Worm (Caenorhabditis elegans): Measurements from ENCODE around the gene C25G4.2.
"Not testable (repeated sequence)": the region's sequence is repeated elsewhere in the genome, so short reads cannot be mapped to it uniquely, and the experiment has no call there.

The C25G4.2 gene

ce11 chrIV:12443936-12444335 is at the start of gene C25G4.2:
Gene C25G4.2, minus strand, starts transcription at chrIV:12444035.
- TF ChIP-seq ref-1 (GFP tag; conservative IDR thresholded peaks at IDR 0.05) (no peak), cog-1 (tag; optimal IDR thresholded peaks at IDR 0.05) (no peak)

DNA sequence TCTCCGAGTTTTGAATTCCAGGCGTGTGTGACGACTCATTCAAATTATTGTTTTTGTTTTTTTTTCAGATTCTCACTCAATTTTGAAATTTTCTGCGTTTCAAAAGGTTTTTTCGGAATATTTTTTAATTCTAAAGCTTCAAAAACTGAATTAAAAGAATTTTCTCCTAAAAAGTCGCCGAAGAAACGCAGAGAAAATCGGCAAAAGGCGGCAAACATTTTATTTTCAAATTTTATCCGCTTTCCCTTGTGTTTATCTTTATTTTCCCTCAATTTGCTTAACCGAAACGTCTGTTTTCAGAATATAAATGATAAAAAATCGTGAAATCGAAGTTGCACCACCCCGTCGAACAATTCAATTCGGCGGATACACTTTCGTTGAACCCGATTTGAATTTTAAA is 46.7 kb upstream of the C25G4.2 start, which contains the start of gene him-6:
Gene him-6, plus strand, starts transcription at position 301 of the 400 bp plus-strand sequence.
- TF ChIP-seq ztf-29 (GFP tag; IDR thresholded peaks at IDR 0.05), result no peak
- no peak for TF ChIP-seq med-1 (GFP tag; optimal IDR thresholded peaks at IDR 0.05; ENCODE audit: insufficient read depth)
- TF ChIP-seq ztf-23 (GFP tag; IDR thresholded peaks at IDR 0.05), result no peak
- TF ChIP-seq ref-1 (GFP tag; conservative IDR thresholded peaks at IDR 0.05), result no peak

- TF ChIP-seq ref-1 (GFP tag; conservative IDR thresholded peaks at IDR 0.05), result no peak
- TF ChIP-seq flt-1 (GFP tag; IDR thresholded peaks at IDR 0.05), result no peak
- no peak for TF ChIP-seq klf-2 (GFP tag; conservative IDR thresholded peaks at IDR 0.05)
- no peak for TF ChIP-seq cog-1 (tag; optimal IDR thresholded peaks at IDR 0.05)
- no peak for TF ChIP-seq tab-1 (GFP tag; IDR thresholded peaks at IDR 0.05)
- TF ChIP-seq med-1 (GFP tag; optimal IDR thresholded peaks at IDR 0.05; ENCODE audit: insufficient read depth), result no peak
- TF ChIP-seq ztf-23 (GFP tag; IDR thresholded peaks at IDR 0.05), result no peak
- TF ChIP-seq ztf-29 (GFP tag; IDR thresholded peaks at IDR 0.05), result no peak
- TF ChIP-seq T22C8.4 (GFP tag; IDR thresholded peaks at IDR 0.05), result no peak
Observed at ce11 chrIV:12487194-12487593, 43.4 kb upstream of the C25G4.2 start, which contains the start of gene sru-26. Gene sru-26, plus strand, starts transcription at chrIV:12487494.

DNA sequence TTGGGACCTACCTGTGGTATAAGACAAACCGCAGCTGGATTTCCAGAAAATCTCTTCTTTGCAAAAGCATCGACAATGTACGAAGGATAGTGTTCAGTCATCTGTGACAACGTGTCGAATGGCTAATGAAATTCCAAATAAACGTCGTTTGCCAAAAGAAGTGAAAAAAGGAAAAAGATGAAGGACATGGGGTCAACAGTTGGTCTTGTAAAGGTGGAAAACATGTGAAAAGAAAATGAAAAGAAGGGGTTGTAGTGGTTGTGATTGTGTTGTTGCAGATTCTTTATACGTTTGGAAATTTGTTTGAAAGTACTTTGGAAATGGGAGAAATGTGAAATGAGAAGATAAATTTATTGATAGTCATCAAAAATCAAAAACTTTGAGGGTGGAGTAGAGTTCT is 40.6 kb upstream of the C25G4.2 start, which contains the start of gene T04A11.4:
Gene T04A11.4, minus strand, starts transcription at position 101 of the 400 bp plus-strand sequence.
- not testable (repeated sequence) for TF ChIP-seq flt-1 (GFP tag; IDR thresholded peaks at IDR 0.05); ref-1 (GFP tag; conservative IDR thresholded peaks at IDR 0.05); T22C8.4 (GFP tag; IDR thresholded peaks at IDR 0.05)

DNA sequence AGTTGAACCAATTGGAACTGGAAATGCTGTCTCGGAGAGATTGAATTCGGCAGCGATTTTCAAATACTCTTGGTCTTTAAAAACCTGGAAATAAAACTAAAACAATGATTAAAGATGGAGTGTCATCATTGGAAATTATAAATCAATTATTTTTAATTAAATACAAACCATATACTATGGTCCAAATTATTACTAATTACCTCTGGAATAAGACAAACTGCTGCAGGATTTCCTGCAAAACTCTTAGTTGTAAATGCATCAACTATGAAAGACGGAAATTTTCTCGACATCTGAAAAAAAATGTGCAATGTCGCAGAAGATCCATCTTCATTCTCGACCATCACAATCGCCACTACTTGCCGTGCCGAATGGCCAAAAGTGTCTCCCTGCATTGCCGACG is 34.9 kb upstream of the C25G4.2 start, which contains the start of gene igdb-1:
Gene igdb-1, plus strand, starts transcription at position 301 of the 400 bp plus-strand sequence.
- not testable (repeated sequence) for TF ChIP-seq klf-2 (GFP tag; conservative IDR thresholded peaks at IDR 0.05); cog-1 (tag; optimal IDR thresholded peaks at IDR 0.05); flt-1 (GFP tag; IDR thresholded peaks at IDR 0.05)

ce11 chrIV:12476942-12477341 is 33.1 kb upstream of the C25G4.2 start, which contains the start of gene T04A11.1:
Gene T04A11.1, minus strand, starts transcription at chrIV:12477042.
- not testable (repeated sequence) for TF ChIP-seq ztf-29 (GFP tag; IDR thresholded peaks at IDR 0.05); ref-1 (GFP tag; conservative IDR thresholded peaks at IDR 0.05); tab-1 (GFP tag; IDR thresholded peaks at IDR 0.05)

DNA sequence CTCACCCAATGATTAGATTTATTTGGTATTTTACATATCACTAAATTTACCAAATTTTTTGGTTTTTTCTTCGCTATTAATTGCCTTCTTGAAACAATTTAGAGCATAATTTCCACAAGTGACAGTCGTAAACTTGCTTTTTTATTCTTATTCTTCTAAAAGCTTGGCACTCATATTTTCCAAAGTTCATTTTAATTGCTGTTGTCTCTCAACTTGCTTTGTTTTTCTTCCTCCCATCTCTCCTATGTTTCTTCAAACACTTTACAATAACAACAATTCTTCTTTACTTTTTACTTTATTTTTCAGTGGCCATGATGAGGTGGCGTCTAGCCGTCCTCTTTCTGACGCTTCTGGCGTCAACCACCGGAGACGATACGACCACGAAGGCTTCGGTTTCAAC is 24.5 kb upstream of the C25G4.2 start, which contains the start of gene igdb-2:
Gene igdb-2, plus strand, starts transcription at position 301 of the 400 bp plus-strand sequence.
- TF ChIP-seq klf-2 (GFP tag; conservative IDR thresholded peaks at IDR 0.05), result no peak
- TF ChIP-seq ztf-29 (GFP tag; IDR thresholded peaks at IDR 0.05), result no peak
- no peak for TF ChIP-seq flt-1 (GFP tag; IDR thresholded peaks at IDR 0.05)
- no peak for TF ChIP-seq cog-1 (tag; optimal IDR thresholded peaks at IDR 0.05)
- no peak for TF ChIP-seq tab-1 (GFP tag; IDR thresholded peaks at IDR 0.05)
- TF ChIP-seq ref-1 (GFP tag; conservative IDR thresholded peaks at IDR 0.05), result no peak
- TF ChIP-seq ztf-23 (GFP tag; IDR thresholded peaks at IDR 0.05), result no peak
- no peak for TF ChIP-seq T22C8.4 (GFP tag; IDR thresholded peaks at IDR 0.05)
- TF ChIP-seq med-1 (GFP tag; optimal IDR thresholded peaks at IDR 0.05; ENCODE audit: insufficient read depth), result no peak

- TF ChIP-seq med-1 (GFP tag; optimal IDR thresholded peaks at IDR 0.05; ENCODE audit: insufficient read depth) (no peak), tab-1 (GFP tag; IDR thresholded peaks at IDR 0.05) (no peak), T22C8.4 (GFP tag; IDR thresholded peaks at IDR 0.05) (no peak), flt-1 (GFP tag; IDR thresholded peaks at IDR 0.05) (no peak), cog-1 (tag; optimal IDR thresholded peaks at IDR 0.05) (no peak), klf-2 (GFP tag; conservative IDR thresholded peaks at IDR 0.05) (no peak), ztf-29 (GFP tag; IDR thresholded peaks at IDR 0.05) (no peak), ztf-23 (GFP tag; IDR thresholded peaks at IDR 0.05) (no peak)
Observed at ce11 chrIV:12467761-12468160, 23.9 kb upstream of the C25G4.2 start.

ce11 chrIV:12464822-12465221 is 21.0 kb upstream of the C25G4.2 start:
- TF ChIP-seq flt-1 (GFP tag; IDR thresholded peaks at IDR 0.05), result no peak
- no peak for TF ChIP-seq med-1 (GFP tag; optimal IDR thresholded peaks at IDR 0.05; ENCODE audit: insufficient read depth)
- no peak for TF ChIP-seq ztf-29 (GFP tag; IDR thresholded peaks at IDR 0.05)
- TF ChIP-seq T22C8.4 (GFP tag; IDR thresholded peaks at IDR 0.05), result no peak
- no peak for TF ChIP-seq ref-1 (GFP tag; conservative IDR thresholded peaks at IDR 0.05)
- TF ChIP-seq tab-1 (GFP tag; IDR thresholded peaks at IDR 0.05), result no peak
- TF ChIP-seq cog-1 (tag; optimal IDR thresholded peaks at IDR 0.05), result no peak

ce11 chrIV:12463370-12463769 is 19.5 kb upstream of the C25G4.2 start, which contains the start of gene C25G4.8:
Gene C25G4.8, minus strand, starts transcription at chrIV:12463470.
- TF ChIP-seq ref-1 (GFP tag; conservative IDR thresholded peaks at IDR 0.05) (no peak), med-1 (GFP tag; optimal IDR thresholded peaks at IDR 0.05; ENCODE audit: insufficient read depth) (no peak), klf-2 (GFP tag; conservative IDR thresholded peaks at IDR 0.05) (no peak), ztf-23 (GFP tag; IDR thresholded peaks at IDR 0.05) (no peak), T22C8.4 (GFP tag; IDR thresholded peaks at IDR 0.05) (no peak), cog-1 (tag; optimal IDR thresholded peaks at IDR 0.05) (no peak), flt-1 (GFP tag; IDR thresholded peaks at IDR 0.05) (no peak), tab-1 (GFP tag; IDR thresholded peaks at IDR 0.05) (no peak)

DNA sequence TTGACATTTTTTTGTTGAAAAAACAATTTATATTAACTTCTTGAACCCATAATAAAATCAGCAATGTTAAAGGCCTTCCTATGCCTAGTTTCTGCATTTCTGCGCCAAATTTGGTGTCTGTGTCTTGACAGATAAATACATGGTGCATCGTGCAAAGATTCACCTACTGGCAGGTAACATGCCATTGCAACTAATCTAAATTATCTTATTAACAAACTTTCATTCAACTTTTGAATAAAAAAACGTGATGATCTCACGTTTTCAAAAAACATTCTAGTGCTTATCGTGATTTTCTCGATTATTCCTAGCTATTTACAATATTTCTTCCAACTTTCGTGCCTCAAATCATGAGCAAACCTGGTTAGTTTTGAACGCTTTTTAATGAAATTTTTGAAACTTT is 12.8 kb upstream of the C25G4.2 start, which contains the start of gene C25G4.7:
Gene C25G4.7, plus strand, starts transcription at position 301 of the 400 bp plus-strand sequence.
- no peak for TF ChIP-seq tab-1 (GFP tag; IDR thresholded peaks at IDR 0.05)
